Fruit fly (Drosophila melanogaster) whole organism: ENCODE results near the gene CG34327.

Source experiments
- Dll ChIP-seq: fragments of >200 bp; optimal IDR thresholded peaks from 2 replicates; lab custom pipeline; 2017
- psq ChIP-seq: fragments of >200 bp; optimal IDR thresholded peaks from 2 replicates; lab custom pipeline; 2017
- usp ChIP-seq: fragments of >200 bp; optimal IDR thresholded peaks from 2 replicates; lab custom pipeline; 2017; ENCODE audit warnings: missing biosample characterization, missing genetic modification characterization, mixed read lengths

dm6 chrX:17205028-17205427, 18.6 kb downstream of the CG34327 start:
- TF ChIP-seq usp (GFP tag; lab: Kevin White, UChicago), result no peak
- TF ChIP-seq psq (lab: Kevin White, UChicago), result no peak
- no peak for TF ChIP-seq Dll (lab: Kevin White, UChicago)
